Worm (Caenorhabditis elegans): ENCODE data around the gene ham-2.

ce11 chrX:4574873-4575272 is 20.4 kb downstream of the ham-2 start:
- no peak for TF ChIP-seq pha-4 (tag; optimal IDR thresholded peaks at IDR 0.05)
- TF ChIP-seq pqm-1 (tag; optimal IDR thresholded peaks at IDR 0.05), result no peak
- TF ChIP-seq unc-55 (GFP tag; optimal IDR thresholded peaks at IDR 0.05), result no peak
- no peak for TF ChIP-seq ceh-18 (tag; optimal IDR thresholded peaks at IDR 0.05)
